Fruit fly (Drosophila melanogaster): ENCODE measurements around the gene Rheb.

Rheb gene

dm6 chr3R:5592009-5592572 lies 23.4 kb downstream of the Rheb start:
- no peak for TF ChIP-seq CG8290 (GFP tag; optimal IDR thresholded peaks at IDR 0.05)
- peak in 1 of 2 experiments; percentile 19 for TF ChIP-seq CG8290 (tag; optimal IDR thresholded peaks at IDR 0.05)
- TF ChIP-seq so (GFP tag; IDR thresholded peaks at IDR 0.05): no peak
- TF ChIP-seq insv (GFP tag; optimal IDR thresholded peaks at IDR 0.05): peak; percentile 43 to 88
- no peak for TF ChIP-seq CG13424 (tag; optimal IDR thresholded peaks at IDR 0.05)
- no peak for TF ChIP-seq Bdp1 (GFP tag; optimal IDR thresholded peaks at IDR 0.05)
- TF ChIP-seq Usf (GFP tag; optimal IDR thresholded peaks at IDR 0.05): peak; percentile 91
- TF ChIP-seq CG11456 (GFP tag; IDR thresholded peaks at IDR 0.05): no peak
- TF ChIP-seq jing (GFP tag; optimal IDR thresholded peaks at IDR 0.05): no peak
- TF ChIP-seq cad (GFP tag; optimal IDR thresholded peaks at IDR 0.05): peak; percentile 39
- peak; percentile 57 for TF ChIP-seq sug (tag; optimal IDR thresholded peaks at IDR 0.05)
- TF ChIP-seq CG8478 (optimal IDR thresholded peaks at IDR 0.05): peak; percentile 17
- TF ChIP-seq nerfin-2 (GFP tag; IDR thresholded peaks at IDR 0.05; ENCODE audit: partially characterized antibody): 0 out of 2 replicates have a peak, but pooled peaks have one; percentile 28
- peak; percentile 41 for TF ChIP-seq Deaf1 (tag; optimal IDR thresholded peaks at IDR 0.05)
- no peak for TF ChIP-seq CG12071 (GFP tag; optimal IDR thresholded peaks at IDR 0.05)
- TF ChIP-seq bbx (GFP tag; IDR thresholded peaks at IDR 0.05; ENCODE audit: partially characterized antibody): 0 out of 2 replicates have a peak, but pooled peaks have one; percentile 15
- TF ChIP-seq BtbVII (GFP tag; optimal IDR thresholded peaks at IDR 0.05): no peak
- peak; percentile 33; the same call in 1 of the 2 replicates for TF ChIP-seq amos (GFP tag; IDR thresholded peaks at IDR 0.05; ENCODE audit: partially characterized antibody)
- no peak for TF ChIP-seq CG7357 (GFP tag; IDR thresholded peaks at IDR 0.05)
- TF ChIP-seq gt (GFP tag; IDR thresholded peaks at IDR 0.05): no peak
- peak in 1 of 2 experiments; percentile 64 for TF ChIP-seq Pdp1 (GFP tag; optimal IDR thresholded peaks at IDR 0.05)
- TF ChIP-seq CG3281 (GFP tag; optimal IDR thresholded peaks at IDR 0.05): peak; percentile 3
- peak; percentile 97 for TF ChIP-seq CG9437 (GFP tag; optimal IDR thresholded peaks at IDR 0.05)
- TF ChIP-seq twi (tag; optimal IDR thresholded peaks at IDR 0.05): no peak
- TF ChIP-seq ftz-f1 (GFP tag; optimal IDR thresholded peaks at IDR 0.05): peak; percentile 63
- peak; percentile 13 for TF ChIP-seq MESR4 (GFP tag; optimal IDR thresholded peaks at IDR 0.05)
- TF ChIP-seq CG34376 (GFP tag; optimal IDR thresholded peaks at IDR 0.05): peak; percentile 5
- no peak for TF ChIP-seq pfk (GFP tag; optimal IDR thresholded peaks at IDR 0.05)
- no peak for TF ChIP-seq CG2678 (tag; optimal IDR thresholded peaks at IDR 0.05)
- no peak for TF ChIP-seq CG4282 (GFP tag; optimal IDR thresholded peaks at IDR 0.05)
- no peak for TF ChIP-seq CG10431 (GFP tag; optimal IDR thresholded peaks at IDR 0.05)
- TF ChIP-seq phol (tag; optimal IDR thresholded peaks at IDR 0.05): peak; percentile 28
- peak; percentile 24 for TF ChIP-seq mirr (GFP tag; optimal IDR thresholded peaks at IDR 0.05)
- no peak for TF ChIP-seq mam (GFP tag; optimal IDR thresholded peaks at IDR 0.05)
- peak; percentile 63 for TF ChIP-seq Nf-YC (tag; optimal IDR thresholded peaks at IDR 0.05)
- TF ChIP-seq Med (GFP tag): peak; percentile 73
- no peak for TF ChIP-seq CG8359 (GFP tag; optimal IDR thresholded peaks at IDR 0.05; ENCODE audit: borderline replicate concordance)
- TF ChIP-seq Elba2 (GFP tag; optimal IDR thresholded peaks at IDR 0.05): peak; percentile 71
- TF ChIP-seq CG18011 (GFP tag; optimal IDR thresholded peaks at IDR 0.05): no peak
- TF ChIP-seq CG10543 (GFP tag; optimal IDR thresholded peaks at IDR 0.05): peak; percentile 13
- no peak for TF ChIP-seq gce (GFP tag; IDR thresholded peaks at IDR 0.05)
- TF ChIP-seq HLH4C (GFP tag; IDR thresholded peaks at IDR 0.05; ENCODE audit: partially characterized antibody): peak; percentile 45; the same call in 1 of the 3 replicates
- TF ChIP-seq CG1647 (GFP tag; optimal IDR thresholded peaks at IDR 0.05): no peak
- no peak for TF ChIP-seq CG9876 (GFP tag; optimal IDR thresholded peaks at IDR 0.05)
- TF ChIP-seq CG4617 (GFP tag; optimal IDR thresholded peaks at IDR 0.05; ENCODE audit: borderline replicate concordance): peak; percentile 47
- TF ChIP-seq zen2 (GFP tag; IDR thresholded peaks at IDR 0.05; ENCODE audit: partially characterized antibody): no peak
- TF ChIP-seq gcm2 (GFP tag; optimal IDR thresholded peaks at IDR 0.05): no peak
- peak; percentile 79 for TF ChIP-seq cwo (GFP tag; optimal IDR thresholded peaks at IDR 0.05)
- TF ChIP-seq klu (GFP tag; IDR thresholded peaks at IDR 0.05): no peak
- TF ChIP-seq bigmax (GFP tag; optimal IDR thresholded peaks at IDR 0.05): peak; percentile 13
